Worm (Caenorhabditis elegans) whole organism, L4 larva: Measurements from ENCODE around the gene dpf-2.

Source experiments
- D1046.2 ChIP-seq: fragments of 200-800 bp; sonication (Bioruptor generic); IDR thresholded peaks from 2 replicates; pipeline ENCODE4 v1.3.6; 2022; ENCODE audit warnings: missing genetic modification characterization, missing compliant biosample characterization
- F10B5.3 ChIP-seq: sonication (generic microtip); optimal IDR thresholded peaks from 2 replicates; lab custom pipeline; 2016; ENCODE audit warnings: mild to moderate bottlenecking, missing genetic modification characterization, missing compliant biosample characterization
- F26F4.8 ChIP-seq: fragments of 200-800 bp; sonication (Bioruptor generic); conservative IDR thresholded peaks from 2 replicates; pipeline ENCODE4 v1.3.6; 2022; ENCODE audit warnings: missing genetic modification characterization, missing compliant biosample characterization
- R02D3.7 ChIP-seq: fragments of 150-350 bp; sonication (generic microtip); optimal IDR thresholded peaks from 3 replicates; lab custom pipeline; 2014; ENCODE audit warnings: missing biosample characterization, missing genetic modification characterization
- Y105C5A.15 ChIP-seq: fragments of 200-800 bp; sonication (Bioruptor generic); IDR thresholded peaks from 2 replicates; pipeline ENCODE4 v1.3.6; 2022; ENCODE audit warnings: missing genetic modification characterization, missing compliant biosample characterization
- Y75B8A.6 ChIP-seq: fragments of 200-800 bp; sonication (Bioruptor generic); IDR thresholded peaks from 2 replicates; pipeline ENCODE4 v1.3.6; 2022; ENCODE audit warnings: missing genetic modification reagents, missing genetic modification characterization, missing compliant biosample characterization
- aha-1 ChIP-seq: fragments of 150-350 bp; peaks from one replicate; lab custom pipeline; 2014; ENCODE audit warnings: missing biosample characterization, missing genetic modification characterization
- ama-1 ChIP-seq: fragments of 150-350 bp; optimal IDR thresholded peaks from 2 replicates; lab custom pipeline; 2014; ENCODE audit warnings: inconsistent platforms, mixed read lengths
- arid-1 ChIP-seq: fragments of 200-800 bp; sonication (Bioruptor generic); conservative IDR thresholded peaks from 2 replicates; pipeline ENCODE4 v1.3.6; 2022; ENCODE audit warnings: missing genetic modification reagents, missing genetic modification characterization, missing compliant biosample characterization
- attf-4 ChIP-seq: sonication (generic microtip); optimal IDR thresholded peaks from 3 replicates; lab custom pipeline; 2017; ENCODE audit warnings: missing biosample characterization, missing genetic modification characterization
- ceh-28 ChIP-seq: fragments of 150-350 bp; optimal IDR thresholded peaks from 2 replicates; lab custom pipeline; 2014; ENCODE audit warnings: missing biosample characterization, missing genetic modification reagents, missing genetic modification characterization
- ces-1 ChIP-seq: fragments of 150-350 bp; sonication (generic microtip); optimal IDR thresholded peaks from 4 replicates; lab custom pipeline; 2014; ENCODE audit warnings: missing biosample characterization, missing genetic modification reagents, missing genetic modification characterization
- cey-2 ChIP-seq: sonication (generic microtip); optimal IDR thresholded peaks from 3 replicates; lab custom pipeline; 2017; ENCODE audit warnings: missing genetic modification characterization, mild to moderate bottlenecking, missing compliant biosample characterization, antibody characterized with exemption, borderline replicate concordance; ENCODE audit not compliant: insufficient read depth
- daf-12 ChIP-seq: fragments of 150-350 bp; optimal IDR thresholded peaks from 2 replicates; lab custom pipeline; 2014; ENCODE audit warnings: missing biosample characterization, missing genetic modification reagents, missing genetic modification characterization
- daf-19 ChIP-seq: fragments of 200-800 bp; sonication (Bioruptor generic); conservative IDR thresholded peaks from 2 replicates; pipeline ENCODE4 v1.3.6; 2022; ENCODE audit warnings: missing genetic modification characterization, missing compliant biosample characterization
- dmd-8 ChIP-seq: fragments of 200-800 bp; sonication (Bioruptor generic); IDR thresholded peaks from 2 replicates; pipeline ENCODE4 v1.3.6; 2022; ENCODE audit warnings: missing genetic modification characterization, missing compliant biosample characterization
- dpl-1 ChIP-seq: fragments of 150-350 bp; optimal IDR thresholded peaks from 2 replicates; lab custom pipeline; 2014; ENCODE audit warnings: missing biosample characterization, missing genetic modification reagents, missing genetic modification characterization
- duxl-1 ChIP-seq: sonication (generic microtip); optimal IDR thresholded peaks from 2 replicates; lab custom pipeline; 2016; ENCODE audit warnings: mild to moderate bottlenecking, missing genetic modification characterization, moderate library complexity, missing compliant biosample characterization; ENCODE audit not compliant: poor library complexity
- dve-1 ChIP-seq: sonication (generic microtip); optimal IDR thresholded peaks from 2 replicates; lab custom pipeline; 2017; ENCODE audit warnings: antibody characterized with exemption, mild to moderate bottlenecking, missing genetic modification characterization, missing compliant biosample characterization; ENCODE audit not compliant: insufficient read depth
- fos-1 ChIP-seq: fragments of 150-350 bp; optimal IDR thresholded peaks from 2 replicates; lab custom pipeline; 2014; ENCODE audit warnings: missing biosample characterization, missing genetic modification characterization
- gei-8 ChIP-seq: fragments of 200-800 bp; sonication (Bioruptor generic); optimal IDR thresholded peaks from 2 replicates; lab custom pipeline; 2018; ENCODE audit warnings: mild to moderate bottlenecking, missing genetic modification characterization, missing compliant biosample characterization
- hlh-30 ChIP-seq: sonication (generic microtip); optimal IDR thresholded peaks from 2 replicates; lab custom pipeline; 2017; ENCODE audit warnings: antibody characterized with exemption, mild to moderate bottlenecking, missing genetic modification characterization, missing compliant biosample characterization; ENCODE audit not compliant: insufficient read depth
- lin-1 ChIP-seq: fragments of 200-800 bp; sonication (Bioruptor generic); IDR thresholded peaks from 2 replicates; pipeline ENCODE4 v1.3.6; 2022; ENCODE audit warnings: missing genetic modification reagents, missing genetic modification characterization, missing compliant biosample characterization
- madf-5 ChIP-seq, 2 experiments: fragments of 200-800 bp; sonication (Bioruptor generic); IDR thresholded peaks; 2 replicates each; pipeline ENCODE4 v1.3.6; 2022; ENCODE audit warnings: missing compliant biosample characterization in 2 of 2, missing genetic modification characterization in 2 of 2
- madf-9 ChIP-seq: fragments of 200-800 bp; sonication (Bioruptor generic); conservative IDR thresholded peaks from 2 replicates; pipeline ENCODE4 v1.3.6; 2022; ENCODE audit warnings: missing genetic modification reagents, missing genetic modification characterization, missing compliant biosample characterization
- mdl-1 ChIP-seq, 2 experiments: fragments of 150-350 bp in 1 of 2; sonication (generic microtip) in 1 of 2; optimal IDR thresholded peaks; 2 replicates each; lab custom pipeline; 2014 to 2017; ENCODE audit warnings: missing biosample characterization in 2 of 2, missing genetic modification characterization in 2 of 2
- mdt-29 ChIP-seq: fragments of 200-800 bp; sonication (Bioruptor generic); IDR thresholded peaks from 2 replicates; pipeline ENCODE4 v1.3.6; 2022; ENCODE audit warnings: missing genetic modification reagents, missing genetic modification characterization, missing compliant biosample characterization
- mep-1 ChIP-seq: fragments of 150-350 bp; sonication (generic microtip); optimal IDR thresholded peaks from 3 replicates; lab custom pipeline; 2014; ENCODE audit warnings: missing biosample characterization, missing genetic modification characterization
- nhr-102 ChIP-seq: sonication (generic microtip); optimal IDR thresholded peaks from 2 replicates; lab custom pipeline; 2016; ENCODE audit warnings: mild to moderate bottlenecking, missing genetic modification characterization, moderate library complexity, missing compliant biosample characterization
- nhr-11 ChIP-seq: fragments of 150-350 bp; optimal IDR thresholded peaks from 2 replicates; lab custom pipeline; 2014; ENCODE audit warnings: missing biosample characterization, missing genetic modification characterization
- nhr-42 ChIP-seq: fragments of 200-800 bp; sonication (Bioruptor generic); IDR thresholded peaks from 2 replicates; pipeline ENCODE4 v1.3.6; 2022; ENCODE audit warnings: missing genetic modification characterization, missing compliant biosample characterization
- nhr-76 ChIP-seq: fragments of 150-350 bp; optimal IDR thresholded peaks from 2 replicates; lab custom pipeline; 2014; ENCODE audit warnings: missing biosample characterization, missing genetic modification characterization
- pha-4 ChIP-seq, 2 experiments: fragments of 150-350 bp in 1 of 2; fragments of 200-800 bp in 1 of 2; sonication (Bioruptor generic) in 1 of 2; IDR thresholded peaks in 1 of 2; optimal IDR thresholded peaks in 1 of 2; 2 replicates each; pipeline versions ENCODE4 v1.3.6 to Lab custom; 2014 to 2022; ENCODE audit warnings: missing genetic modification characterization in 2 of 2, missing genetic modification reagents in 2 of 2, missing biosample characterization in 1 of 2, missing compliant biosample characterization in 1 of 2
- php-3 ChIP-seq: fragments of 200-800 bp; sonication (Bioruptor generic); IDR thresholded peaks from 2 replicates; pipeline ENCODE4 v1.3.6; 2022; ENCODE audit warnings: missing genetic modification reagents, missing genetic modification characterization, missing compliant biosample characterization
- set-16 ChIP-seq: fragments of 200-800 bp; sonication (Bioruptor generic); IDR thresholded peaks from 2 replicates; pipeline ENCODE4 v1.3.6; 2022; ENCODE audit warnings: missing genetic modification reagents, missing genetic modification characterization, missing compliant biosample characterization
- spr-3 ChIP-seq: fragments of 200-800 bp; sonication (Bioruptor generic); optimal IDR thresholded peaks from 2 replicates; lab custom pipeline; 2018; ENCODE audit warnings: mild to moderate bottlenecking, missing genetic modification characterization, missing compliant biosample characterization
- unc-130 ChIP-seq: sonication (generic microtip); optimal IDR thresholded peaks from 2 replicates; lab custom pipeline; 2016; ENCODE audit warnings: missing genetic modification reagents, missing genetic modification characterization, missing compliant biosample characterization
- zag-1 ChIP-seq: fragments of 150-350 bp; optimal IDR thresholded peaks from 2 replicates; lab custom pipeline; 2014; ENCODE audit warnings: missing biosample characterization, missing genetic modification characterization
- ztf-7 ChIP-seq: fragments of 150-350 bp; optimal IDR thresholded peaks from 2 replicates; lab custom pipeline; 2014; ENCODE audit warnings: missing biosample characterization, missing genetic modification characterization

dpf-2 gene

DNA sequence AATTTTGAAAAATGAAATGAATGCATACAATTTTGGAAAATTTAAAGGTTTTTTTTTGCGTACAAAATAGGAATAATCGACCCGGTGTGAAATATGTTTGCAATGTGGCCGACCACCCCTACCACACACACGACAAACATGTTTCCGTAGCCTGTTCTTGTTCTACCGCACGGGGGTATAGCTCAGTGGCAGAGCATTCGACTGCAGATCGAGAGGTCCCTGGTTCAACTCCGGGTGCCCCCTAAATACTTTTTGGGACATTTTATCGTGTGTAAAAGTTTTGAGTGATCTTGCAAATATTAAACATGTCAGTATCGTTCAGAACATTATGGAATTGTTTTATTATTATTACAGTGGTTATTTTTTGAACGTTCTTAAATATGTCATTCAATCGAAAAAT, 26.9 kb upstream of the dpf-2 start (continued):
- TF ChIP-seq aha-1 (tag; lab: Kevin White, UChicago), result peak; percentile 97
- peak; percentile 90 for TF ChIP-seq Y105C5A.15
- no peak; the same call in 1 of the 2 replicates for TF ChIP-seq Y75B8A.6 (GFP tag; lab: Robert Waterston, UW)
- TF ChIP-seq ces-1 (GFP tag; lab: Kevin White, UChicago), result no peak
- peak; percentile 72 for TF ChIP-seq mep-1 (tag; lab: Kevin White, UChicago)
- TF ChIP-seq F26F4.8, result peak; percentile 80
- TF ChIP-seq fos-1, result no peak
- no peak for TF ChIP-seq attf-4 (tag; lab: Kevin White, UChicago)
- peak; percentile 82 for TF ChIP-seq madf-9
- TF ChIP-seq dve-1 (tag; lab: Kevin White, UChicago), result peak; percentile 64

DNA sequence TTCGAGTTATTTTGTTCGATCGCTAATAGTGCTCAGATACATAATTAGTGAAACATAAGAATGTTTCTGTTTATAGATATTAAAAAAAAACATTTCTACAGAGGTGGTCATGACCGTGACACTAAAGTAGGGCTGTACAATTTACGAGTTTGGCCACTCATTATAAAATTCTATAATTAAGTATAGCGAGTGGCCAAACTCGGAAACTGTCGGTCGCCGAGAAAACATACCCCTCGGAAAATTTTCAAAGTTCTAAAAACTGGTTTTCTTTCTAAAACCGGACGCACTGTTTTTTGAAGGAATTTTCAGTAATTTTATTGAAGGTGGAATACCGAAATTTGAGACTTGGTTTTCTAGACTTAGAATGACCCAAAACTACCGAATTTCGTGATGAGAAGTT, 25.9 kb upstream of the dpf-2 start:
- TF ChIP-seq Y75B8A.6 (GFP tag; lab: Robert Waterston, UW) (no peak), D1046.2 (GFP tag; lab: Robert Waterston, UW) (no peak), ama-1 (lab: Kevin White, UChicago) (no peak), zag-1 (tag; lab: Kevin White, UChicago) (no peak), nhr-11 (tag; lab: Kevin White, UChicago) (no peak), set-16 (no peak), lin-1 (GFP tag; lab: Robert Waterston, UW) (no peak), dpl-1 (GFP tag; lab: Kevin White, UChicago) (no peak), dmd-8 (GFP tag; lab: Robert Waterston, UW) (no peak), gei-8 (GFP tag; lab: Kevin White, UChicago) (no peak), cey-2 (tag; lab: Kevin White, UChicago) (no peak), F10B5.3 (tag; lab: Kevin White, UChicago) (no peak), madf-5 (GFP tag; IDR thresholded peaks at IDR 0.05; lab: Robert Waterston, UW) (no peak), pha-4 (GFP tag; IDR thresholded peaks at IDR 0.05; lab: Robert Waterston, UW) (no peak), pha-4 (tag; optimal IDR thresholded peaks at IDR 0.05; lab: Kevin White, UChicago) (no peak)

DNA sequence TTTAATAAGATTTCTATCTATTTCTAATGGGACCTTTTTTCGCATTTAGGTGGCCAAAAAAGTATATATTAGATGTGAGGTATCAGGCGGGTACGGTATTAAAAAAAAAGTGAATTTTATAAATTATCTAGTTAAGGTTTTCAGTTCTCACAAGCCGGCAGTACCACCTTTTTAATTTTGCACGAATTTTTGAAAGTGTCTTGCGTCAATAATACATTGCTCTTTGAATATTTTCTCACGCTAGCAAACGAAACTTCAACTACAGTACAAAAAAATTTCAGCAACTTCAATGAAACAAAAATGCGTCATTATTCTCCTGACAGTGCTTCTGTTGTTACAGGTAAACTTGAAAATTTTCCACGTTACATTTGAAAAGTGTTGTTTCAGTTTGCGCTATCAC, 24.7 kb upstream of the dpf-2 start, which contains the start of gene F42D1.4:
TSS of gene F42D1.4 (plus strand) at position 301 of the 400 bp plus-strand sequence.
- TF ChIP-seq mdl-1 (tag; optimal IDR thresholded peaks at IDR 0.05; lab: Kevin White, UChicago) (no peak), ceh-28 (tag; lab: Kevin White, UChicago) (no peak), lin-1 (GFP tag; lab: Robert Waterston, UW) (no peak), R02D3.7 (tag; lab: Kevin White, UChicago) (no peak), nhr-76 (tag; lab: Kevin White, UChicago) (no peak), duxl-1 (no peak), dmd-8 (GFP tag; lab: Robert Waterston, UW) (no peak), arid-1 (GFP tag; lab: Robert Waterston, UW) (no peak), nhr-42 (GFP tag; lab: Robert Waterston, UW) (no peak), spr-3 (GFP tag; lab: Kevin White, UChicago) (no peak), nhr-102 (no peak), mdt-29 (no peak), daf-19 (GFP tag; lab: Robert Waterston, UW) (no peak), php-3 (GFP tag; lab: Robert Waterston, UW) (no peak), unc-130 (GFP tag; lab: Kevin White, UChicago) (no peak), ztf-7 (tag; lab: Kevin White, UChicago) (no peak), hlh-30 (no peak), daf-12 (tag; lab: Kevin White, UChicago) (no peak), Y105C5A.15 (no peak)
